Fruit fly (Drosophila melanogaster): ENCODE data around the gene for.
A peak's percentile ranks its signal among the peaks of the same experiment; 100 is the strongest.

for gene

DNA sequence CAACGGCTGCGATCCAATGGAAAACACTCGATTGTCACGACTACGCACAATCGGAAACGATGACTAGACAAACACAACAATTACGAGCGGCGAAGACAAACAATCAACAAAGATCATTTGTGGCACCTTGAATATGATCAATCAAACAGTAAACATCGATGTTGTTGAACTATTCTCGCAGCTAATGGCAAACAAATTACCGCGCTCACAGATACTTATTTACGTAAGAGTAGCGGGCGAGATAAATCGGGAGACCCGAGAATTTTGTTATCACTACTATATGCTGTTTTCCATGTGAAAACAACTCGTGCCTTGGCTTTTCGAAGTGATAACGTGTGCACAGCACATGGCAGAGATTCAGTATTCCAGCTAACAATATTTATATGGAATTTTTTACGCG lies 27.9 kb downstream of the for start (continued):
- TF ChIP-seq Ravus (GFP tag; IDR thresholded peaks at IDR 0.05) (no peak), B-H2 (GFP tag; optimal IDR thresholded peaks at IDR 0.05) (no peak), CG1024 (GFP tag; IDR thresholded peaks at IDR 0.05) (peak; percentile 38; the same call in 1 of the 2 replicates), CG17328 (GFP tag; IDR thresholded peaks at IDR 0.05) (peak; percentile 63), cas (GFP tag; IDR thresholded peaks at IDR 0.05) (no peak; the same call in 1 of the 2 replicates), CG30020 (tag; optimal IDR thresholded peaks at IDR 0.05) (peak; percentile 17), MESR4 (GFP tag; optimal IDR thresholded peaks at IDR 0.05) (peak; percentile 57), jing (GFP tag; optimal IDR thresholded peaks at IDR 0.05) (peak; percentile 44), Rfx (GFP tag; IDR thresholded peaks at IDR 0.05) (peak; percentile 75), Drgx (GFP tag; IDR thresholded peaks at IDR 0.05) (0 out of 2 replicates have a peak, but pooled peaks have one; percentile 18), CG1529 (GFP tag; optimal IDR thresholded peaks at IDR 0.05) (peak; percentile 87), CG13123 (GFP tag; optimal IDR thresholded peaks at IDR 0.05) (peak; percentile 51), CG7372 (GFP tag; IDR thresholded peaks at IDR 0.05) (peak; percentile 12; the same call in 1 of the 2 replicates), grn (GFP tag; optimal IDR thresholded peaks at IDR 0.05) (no peak), CG18262 (tag; optimal IDR thresholded peaks at IDR 0.05) (peak; percentile 80), CG34224 (GFP tag; IDR thresholded peaks at IDR 0.05; ENCODE audit: partially characterized antibody) (no peak), GATAe (GFP tag; conservative IDR thresholded peaks at IDR 0.05) (no peak), Stat92E (GFP tag; optimal IDR thresholded peaks at IDR 0.05) (no peak), Spps (tag; optimal IDR thresholded peaks at IDR 0.05) (peak; percentile 81), az2 (GFP tag; optimal IDR thresholded peaks at IDR 0.05) (no peak), CrebB (tag; optimal IDR thresholded peaks at IDR 0.05) (peak; percentile 97), Gsc (GFP tag; IDR thresholded peaks at IDR 0.05) (no peak), zfh1 (GFP tag; IDR thresholded peaks at IDR 0.05) (peak; percentile 88), CG10654 (GFP tag; optimal IDR thresholded peaks at IDR 0.05) (peak; percentile 87), Nf-YC (tag; optimal IDR thresholded peaks at IDR 0.05) (peak; percentile 54), E2f1 (GFP tag; IDR thresholded peaks at IDR 0.05) (peak; percentile 51; the same call in 1 of the 2 replicates), disco-r (GFP tag; optimal IDR thresholded peaks at IDR 0.05) (peak; percentile 89), CG11398 (GFP tag; optimal IDR thresholded peaks at IDR 0.05) (peak; percentile 48), CG1602 (GFP tag; optimal IDR thresholded peaks at IDR 0.05) (peak; percentile 64), CG10321 (GFP tag; IDR thresholded peaks at IDR 0.05) (no peak), Elba2 (GFP tag; optimal IDR thresholded peaks at IDR 0.05) (no peak), CG4854 (GFP tag; optimal IDR thresholded peaks at IDR 0.05) (no peak), sna (GFP tag; IDR thresholded peaks at IDR 0.05; ENCODE audit: partially characterized antibody) (no peak), CG6272 (GFP tag; IDR thresholded peaks at IDR 0.05) (no peak), CG3281 (GFP tag; optimal IDR thresholded peaks at IDR 0.05) (peak; percentile 78), klu (GFP tag; IDR thresholded peaks at IDR 0.05) (no peak), tio (GFP tag; optimal IDR thresholded peaks at IDR 0.05) (peak; percentile 70), HLH54F (GFP tag; optimal IDR thresholded peaks at IDR 0.05) (peak; percentile 8), tap (tag; optimal IDR thresholded peaks at IDR 0.05) (peak; percentile 67), chinmo (GFP tag; IDR thresholded peaks at IDR 0.05; ENCODE audit: partially characterized antibody) (no peak), unc-4 (GFP tag; IDR thresholded peaks at IDR 0.05; ENCODE audit: partially characterized antibody) (no peak), PHDP (tag; optimal IDR thresholded peaks at IDR 0.05) (peak; percentile 89), Fer3 (tag; optimal IDR thresholded peaks at IDR 0.05) (peak; percentile 73), CG2199 (GFP tag; IDR thresholded peaks at IDR 0.05) (0 out of 3 replicates have a peak, but pooled peaks have one; percentile 51), seq (GFP tag; IDR thresholded peaks at IDR 0.05) (peak; percentile 55; the same call in 1 of the 2 replicates), C15 (GFP tag; IDR thresholded peaks at IDR 0.05) (peak; percentile 49; the same call in 1 of the 3 replicates), caup (GFP tag; optimal IDR thresholded peaks at IDR 0.05; ENCODE audit: severe bottlenecking) (peak; percentile 82), Sry-δ (GFP tag; optimal IDR thresholded peaks at IDR 0.05) (no peak), Bteb2 (GFP tag; optimal IDR thresholded peaks at IDR 0.05) (no peak), ranshi (GFP tag; IDR thresholded peaks at IDR 0.05) (no peak), Dref (GFP tag; IDR thresholded peaks at IDR 0.05) (no peak)
